Worm (Caenorhabditis elegans) whole organism, early embryonic: Measurements from ENCODE around the gene F42E8.1.

ENCODE experiments used
- F13C5.2 ChIP-seq: sonication (generic microtip); optimal IDR thresholded peaks from 2 replicates; lab custom pipeline; 2017; ENCODE audit warnings: mild to moderate bottlenecking, missing genetic modification characterization, inconsistent platforms, missing compliant biosample characterization
- aly-1 ChIP-seq: sonication (generic microtip); optimal IDR thresholded peaks from 2 replicates; lab custom pipeline; 2016; ENCODE audit warnings: missing genetic modification characterization, missing compliant biosample characterization
- ama-1 ChIP-seq: fragments of 150-350 bp; optimal IDR thresholded peaks from 2 replicates; lab custom pipeline; 2014
- ceh-13 ChIP-seq: fragments of 200-800 bp; sonication (Bioruptor generic); optimal IDR thresholded peaks from 2 replicates; lab custom pipeline; 2018; ENCODE audit warnings: mild to moderate bottlenecking, missing genetic modification characterization, missing compliant biosample characterization
- ceh-36 ChIP-seq: sonication (generic microtip); optimal IDR thresholded peaks from 2 replicates; lab custom pipeline; 2016; ENCODE audit warnings: missing genetic modification characterization, inconsistent platforms, missing compliant biosample characterization
- flt-1 ChIP-seq: fragments of 200-800 bp; sonication (Bioruptor generic); IDR thresholded peaks from 2 replicates; pipeline ENCODE4 v1.3.6; 2022; ENCODE audit warnings: missing genetic modification characterization, missing compliant biosample characterization
- hmg-4 ChIP-seq: fragments of 200-800 bp; sonication (Bioruptor generic); optimal IDR thresholded peaks from 2 replicates; lab custom pipeline; 2018; ENCODE audit warnings: mild to moderate bottlenecking, missing genetic modification characterization, missing compliant biosample characterization
- pes-1 ChIP-seq: fragments of 200-800 bp; sonication (Bioruptor generic); IDR thresholded peaks from 2 replicates; pipeline ENCODE4 v1.3.6; 2022; ENCODE audit warnings: missing genetic modification reagents, missing genetic modification characterization, missing compliant biosample characterization
- scrt-1 ChIP-seq: fragments of 200-800 bp; sonication (Bioruptor generic); IDR thresholded peaks from 2 replicates; pipeline ENCODE4 v1.3.6; 2022; ENCODE audit warnings: missing genetic modification characterization, missing compliant biosample characterization
- sea-1 ChIP-seq: fragments of 200-800 bp; sonication (Bioruptor generic); conservative IDR thresholded peaks from 2 replicates; pipeline ENCODE4 v1.3.6; 2022; ENCODE audit warnings: missing genetic modification characterization, missing compliant biosample characterization
- tbx-11 ChIP-seq: fragments of 200-800 bp; sonication (Bioruptor generic); IDR thresholded peaks from 2 replicates; pipeline ENCODE4 v1.3.6; 2022; ENCODE audit warnings: missing genetic modification characterization, missing compliant biosample characterization
- tbx-37 ChIP-seq: fragments of 200-800 bp; sonication (Bioruptor generic); conservative IDR thresholded peaks from 2 replicates; pipeline ENCODE4 v1.3.6; 2022; ENCODE audit warnings: missing genetic modification reagents, missing genetic modification characterization, missing compliant biosample characterization

- TF ChIP-seq ama-1 (no peak), pes-1 (no peak), ceh-13 (GFP tag; lab: Kevin White, UChicago) (no peak), tbx-37 (GFP tag; lab: Robert Waterston, UW) (no peak), tbx-11 (no peak), hmg-4 (GFP tag; lab: Kevin White, UChicago) (no peak), scrt-1 (GFP tag; lab: Robert Waterston, UW) (no peak), F13C5.2 (tag; lab: Kevin White, UChicago) (no peak), aly-1 (no peak), flt-1 (GFP tag; lab: Robert Waterston, UW) (no peak), ceh-36 (no peak), sea-1 (GFP tag; lab: Robert Waterston, UW) (no peak)
Measured at ce11 chrV:13043195-13043762, 18.7 kb upstream of the F42E8.1 start, which contains the start of gene lap-2.
